Fruit fly (Drosophila melanogaster) whole organism, embryonic: ENCODE measurements around the gene trk.
A peak's percentile ranks its signal among the peaks of the same experiment; 100 is the strongest.

Experiments
- Atf3 ChIP-seq: fragments of 200-800 bp; sonication (Bioruptor generic); optimal IDR thresholded peaks from 3 replicates; lab custom pipeline; 2016; ENCODE audit warnings: missing biosample characterization, missing genetic modification characterization
- Awh ChIP-seq: fragments of 200-800 bp; sonication (Bioruptor generic); IDR thresholded peaks from 2 replicates; pipeline ENCODE4, ENCODE4 v1.3.6; 2022; ENCODE audit warnings: missing biosample characterization, missing genetic modification characterization
- BEAF-32 ChIP-seq: fragments of 200-800 bp; sonication (Bioruptor generic); optimal IDR thresholded peaks from 3 replicates; lab custom pipeline; 2017; ENCODE audit warnings: missing biosample characterization, missing genetic modification characterization, mild to moderate bottlenecking, moderate library complexity, missing genetic modification reagents
- CG1024 ChIP-seq: fragments of 200-800 bp; sonication (Bioruptor generic); IDR thresholded peaks from 2 replicates; pipeline ENCODE4 v1.3.6; 2022; ENCODE audit warnings: missing biosample characterization, missing genetic modification characterization
- CG11398 ChIP-seq: fragments of 200-800 bp; sonication (Bioruptor generic); optimal IDR thresholded peaks from 2 replicates; lab custom pipeline; 2016; ENCODE audit warnings: missing biosample characterization, missing genetic modification characterization
- CG12104 ChIP-seq: fragments of 200-800 bp; sonication (Bioruptor generic); optimal IDR thresholded peaks from 3 replicates; lab custom pipeline; 2016; ENCODE audit warnings: missing biosample characterization, missing genetic modification characterization
- CG13287 ChIP-seq: fragments of 200-800 bp; sonication (Bioruptor generic); IDR thresholded peaks from 2 replicates; pipeline ENCODE4 v1.3.6; 2022; ENCODE audit warnings: missing biosample characterization, missing genetic modification characterization; ENCODE audit not compliant: partially characterized antibody
- CG14710 ChIP-seq: fragments of 200-800 bp; sonication (Bioruptor generic); optimal IDR thresholded peaks from 3 replicates; lab custom pipeline; 2019; ENCODE audit warnings: missing biosample characterization, mild to moderate bottlenecking, missing genetic modification characterization, moderate library complexity
- CG14965 ChIP-seq: fragments of 200-800 bp; sonication (Bioruptor generic); optimal IDR thresholded peaks from 2 replicates; lab custom pipeline; 2016; ENCODE audit warnings: missing biosample characterization, missing genetic modification characterization, borderline replicate concordance
- CG15601 ChIP-seq: fragments of 200-800 bp; sonication (Bioruptor generic); optimal IDR thresholded peaks from 3 replicates; lab custom pipeline; 2019; ENCODE audit warnings: missing biosample characterization, mild to moderate bottlenecking, missing genetic modification characterization, moderate library complexity
- CG16863 ChIP-seq: fragments of 200-800 bp; sonication (Bioruptor generic); optimal IDR thresholded peaks from 3 replicates; lab custom pipeline; 2016; ENCODE audit warnings: missing biosample characterization, missing genetic modification characterization
- CG17385 ChIP-seq: fragments of 200-800 bp; sonication (Bioruptor generic); optimal IDR thresholded peaks from 3 replicates; lab custom pipeline; 2018; ENCODE audit warnings: missing biosample characterization, mild to moderate bottlenecking, missing genetic modification characterization
- CG32767 ChIP-seq: fragments of 200-800 bp; sonication (Bioruptor generic); IDR thresholded peaks from 2 replicates; pipeline ENCODE4 v1.3.6; 2022; ENCODE audit warnings: missing biosample characterization, missing genetic modification characterization
- CG4730 ChIP-seq: fragments of 200-800 bp; sonication (Bioruptor generic); IDR thresholded peaks from 2 replicates; pipeline ENCODE4 v1.3.6; 2022; ENCODE audit warnings: missing biosample characterization, missing genetic modification characterization
- CG6175 ChIP-seq: fragments of 200-800 bp; sonication (Bioruptor generic); IDR thresholded peaks from 3 replicates; pipeline ENCODE4 v1.3.6; 2022; ENCODE audit warnings: missing biosample characterization, missing genetic modification characterization
- CG6813 ChIP-seq: fragments of 200-800 bp; sonication (Bioruptor generic); optimal IDR thresholded peaks from 2 replicates; lab custom pipeline; 2017; ENCODE audit warnings: missing biosample characterization, missing genetic modification characterization, mild to moderate bottlenecking, moderate library complexity, missing genetic modification reagents
- CG8478 ChIP-seq: fragments of >200 bp; optimal IDR thresholded peaks from 2 replicates; lab custom pipeline; 2018
- CG9215 ChIP-seq: fragments of 200-800 bp; sonication (Bioruptor generic); IDR thresholded peaks from 2 replicates; pipeline ENCODE4 v1.3.6; 2022; ENCODE audit warnings: missing biosample characterization, missing genetic modification characterization
- CG9727 ChIP-seq: fragments of 200-800 bp; sonication (Bioruptor generic); optimal IDR thresholded peaks from 3 replicates; lab custom pipeline; 2017; ENCODE audit warnings: missing biosample characterization, mild to moderate bottlenecking, missing genetic modification characterization
- CkIIα-i1 ChIP-seq: fragments of 200-800 bp; sonication (Bioruptor generic); IDR thresholded peaks from 2 replicates; pipeline ENCODE4 v1.3.6; 2022; ENCODE audit warnings: missing biosample characterization, missing genetic modification characterization
- CoRest ChIP-seq: fragments of 200-800 bp; sonication (Bioruptor generic); optimal IDR thresholded peaks from 3 replicates; lab custom pipeline; 2018; ENCODE audit warnings: missing biosample characterization, mild to moderate bottlenecking, missing genetic modification characterization, moderate library complexity
- E2f1 ChIP-seq: fragments of 200-800 bp; sonication (Bioruptor generic); IDR thresholded peaks from 2 replicates; pipeline ENCODE4 v1.3.6; 2022; ENCODE audit warnings: missing biosample characterization, missing genetic modification characterization
- E2f2 ChIP-seq: fragments of 200-800 bp; sonication (Bioruptor generic); IDR thresholded peaks from 2 replicates; pipeline ENCODE4 v1.3.6; 2022; ENCODE audit warnings: missing biosample characterization, missing genetic modification characterization
- HLH3B ChIP-seq: fragments of 200-800 bp; sonication (Bioruptor generic); IDR thresholded peaks from 2 replicates; pipeline ENCODE4 v1.3.6; 2022; ENCODE audit warnings: missing biosample characterization, missing genetic modification characterization
- HLH4C ChIP-seq: fragments of 200-800 bp; sonication (Bioruptor generic); IDR thresholded peaks from 3 replicates; pipeline ENCODE4 v1.3.6; 2022; ENCODE audit warnings: missing biosample characterization, missing genetic modification characterization; ENCODE audit not compliant: partially characterized antibody
- NC2α ChIP-seq: fragments of 200-800 bp; sonication (Bioruptor generic); optimal IDR thresholded peaks from 2 replicates; lab custom pipeline; 2016; ENCODE audit warnings: missing biosample characterization, missing genetic modification characterization
- Ravus ChIP-seq: fragments of 200-800 bp; sonication (Bioruptor generic); IDR thresholded peaks from 2 replicates; pipeline ENCODE4 v1.3.6; 2022; ENCODE audit warnings: missing biosample characterization, missing genetic modification characterization
- Trl ChIP-seq, 3 experiments: fragments of >200 bp in 2 of 3; fragments of 200-800 bp in 1 of 3; sonication (Bioruptor generic) in 1 of 3; optimal IDR thresholded peaks; 2 replicates in 1 of 3; 3 replicates in 2 of 3; lab custom pipeline; 2016 to 2017; ENCODE audit warnings: missing biosample characterization in 1 of 3, missing genetic modification characterization in 1 of 3
- az2 ChIP-seq: fragments of 200-800 bp; sonication (Bioruptor generic); optimal IDR thresholded peaks from 3 replicates; lab custom pipeline; 2016; ENCODE audit warnings: missing biosample characterization, missing genetic modification characterization
- bcd ChIP-seq: fragments of 200-800 bp; sonication (Bioruptor generic); optimal IDR thresholded peaks from 2 replicates; lab custom pipeline; 2017; ENCODE audit warnings: missing biosample characterization, mild to moderate bottlenecking, missing genetic modification characterization
- chn ChIP-seq: fragments of 200-800 bp; sonication (Bioruptor generic); optimal IDR thresholded peaks from 2 replicates; lab custom pipeline; 2016; ENCODE audit warnings: missing biosample characterization, missing genetic modification characterization
- dysf ChIP-seq: fragments of 200-800 bp; sonication (Bioruptor generic); IDR thresholded peaks from 3 replicates; pipeline ENCODE4 v1.3.6; 2022; ENCODE audit warnings: missing biosample characterization, missing genetic modification characterization
- ems ChIP-seq: fragments of 200-800 bp; sonication (Bioruptor generic); optimal IDR thresholded peaks from 3 replicates; lab custom pipeline; 2016; ENCODE audit warnings: missing biosample characterization, missing genetic modification characterization
- fd96Cb ChIP-seq: fragments of 200-800 bp; sonication (Bioruptor generic); optimal IDR thresholded peaks from 2 replicates; lab custom pipeline; 2018; ENCODE audit warnings: missing biosample characterization, mild to moderate bottlenecking, missing genetic modification characterization, moderate library complexity
- gem ChIP-seq: fragments of 200-800 bp; sonication (Bioruptor generic); optimal IDR thresholded peaks from 2 replicates; lab custom pipeline; 2019; ENCODE audit warnings: missing biosample characterization, mild to moderate bottlenecking, missing genetic modification characterization, moderate library complexity
- h ChIP-seq: fragments of >200 bp; optimal IDR thresholded peaks from 2 replicates; lab custom pipeline; 2017
- inv ChIP-seq: fragments of 200-800 bp; sonication (Bioruptor generic); IDR thresholded peaks from 2 replicates; pipeline ENCODE4 v1.3.6; 2022; ENCODE audit warnings: missing biosample characterization, missing genetic modification characterization; ENCODE audit not compliant: partially characterized antibody
- jing ChIP-seq: fragments of 200-800 bp; sonication (Bioruptor generic); optimal IDR thresholded peaks from 2 replicates; lab custom pipeline; 2018; ENCODE audit warnings: missing biosample characterization, mild to moderate bottlenecking, missing genetic modification characterization
- knrl ChIP-seq: fragments of 200-800 bp; sonication (Bioruptor generic); IDR thresholded peaks from 3 replicates; pipeline ENCODE4 v1.3.6; 2022; ENCODE audit warnings: missing biosample characterization, missing genetic modification characterization; ENCODE audit not compliant: partially characterized antibody
- lilli ChIP-seq: fragments of 200-800 bp; sonication (Bioruptor generic); optimal IDR thresholded peaks from 3 replicates; lab custom pipeline; 2016; ENCODE audit warnings: missing biosample characterization, missing genetic modification characterization
- nom ChIP-seq: fragments of 200-800 bp; sonication (Bioruptor generic); optimal IDR thresholded peaks from 2 replicates; lab custom pipeline; 2017; ENCODE audit warnings: missing biosample characterization, missing genetic modification characterization, mild to moderate bottlenecking, moderate library complexity, missing genetic modification reagents
- oc ChIP-seq: fragments of 200-800 bp; sonication (Bioruptor generic); optimal IDR thresholded peaks from 2 replicates; lab custom pipeline; 2018; ENCODE audit warnings: missing biosample characterization, mild to moderate bottlenecking, missing genetic modification characterization, moderate library complexity
- pb ChIP-seq: fragments of 200-800 bp; sonication (Bioruptor generic); optimal IDR thresholded peaks from 3 replicates; lab custom pipeline; 2016; ENCODE audit warnings: missing biosample characterization, missing genetic modification characterization
- pho ChIP-seq: fragments of 200-800 bp; sonication (Bioruptor generic); optimal IDR thresholded peaks from 2 replicates; lab custom pipeline; 2016; ENCODE audit warnings: missing biosample characterization, missing genetic modification characterization
- psq ChIP-seq: fragments of 200-800 bp; sonication (Bioruptor generic); optimal IDR thresholded peaks from 2 replicates; lab custom pipeline; 2017; ENCODE audit warnings: missing biosample characterization, missing genetic modification characterization
- pzg ChIP-seq: fragments of 200-800 bp; sonication (Bioruptor generic); optimal IDR thresholded peaks from 3 replicates; lab custom pipeline; 2018; ENCODE audit warnings: missing biosample characterization, mild to moderate bottlenecking, missing genetic modification characterization, moderate library complexity
- sim ChIP-seq: fragments of 200-800 bp; sonication (Bioruptor generic); IDR thresholded peaks from 2 replicates; pipeline ENCODE4 v1.3.6; 2022; ENCODE audit warnings: missing biosample characterization, missing genetic modification characterization
- sima ChIP-seq: fragments of 200-800 bp; sonication (Bioruptor generic); optimal IDR thresholded peaks from 2 replicates; lab custom pipeline; 2016; ENCODE audit warnings: missing biosample characterization, missing genetic modification characterization
- slbo ChIP-seq: fragments of 200-800 bp; sonication (Bioruptor generic); IDR thresholded peaks from 2 replicates; pipeline ENCODE4 v1.3.6; 2022; ENCODE audit warnings: missing biosample characterization, missing genetic modification characterization
- tio ChIP-seq: fragments of 200-800 bp; sonication (Bioruptor generic); optimal IDR thresholded peaks from 2 replicates; lab custom pipeline; 2017; ENCODE audit warnings: missing biosample characterization, missing genetic modification characterization, inconsistent platforms
- zfh2 ChIP-seq: fragments of 200-800 bp; sonication (Bioruptor generic); optimal IDR thresholded peaks from 2 replicates; lab custom pipeline; 2016; ENCODE audit warnings: missing biosample characterization, missing genetic modification characterization

trk gene

dm6 chr2L:10310614-10311382 is 38.7 kb upstream of the trk start, which contains the start of gene Cdk5alpha (continued):
- TF ChIP-seq CG9215 (no peak), az2 (GFP tag; lab: Kevin White, UChicago) (no peak), NC2α (GFP tag; lab: Kevin White, UChicago) (no peak), CG11398 (GFP tag; lab: Kevin White, UChicago) (no peak), pzg (GFP tag; lab: Kevin White, UChicago) (peak; percentile 18), BEAF-32 (GFP tag; lab: Kevin White, UChicago) (no peak), CG6813 (GFP tag; lab: Kevin White, UChicago) (no peak), CG13287 (GFP tag; lab: Robert Waterston, UW) (peak; percentile 22; the same call in 1 of the 2 replicates), knrl (no peak), CG12104 (GFP tag; lab: Kevin White, UChicago) (no peak), pb (GFP tag; lab: Kevin White, UChicago) (no peak), ems (GFP tag; lab: Kevin White, UChicago) (peak; percentile 17), Atf3 (GFP tag; lab: Kevin White, UChicago) (no peak), psq (no peak), oc (no peak), CG9727 (GFP tag; lab: Kevin White, UChicago) (no peak), Trl (optimal IDR thresholded peaks at IDR 0.05; lab: Kevin White, UChicago) (no peak), Trl (GFP tag; optimal IDR thresholded peaks at IDR 0.05; lab: Kevin White, UChicago) (no peak), gem (tag; lab: Kevin White, UChicago) (no peak), nom (GFP tag; lab: Kevin White, UChicago) (no peak), bcd (GFP tag; lab: Kevin White, UChicago) (no peak), CG16863 (GFP tag; lab: Kevin White, UChicago) (no peak), CG6175 (GFP tag; lab: Robert Waterston, UW) (no peak), chn (GFP tag; lab: Kevin White, UChicago) (no peak), CG8478 (no peak), HLH4C (GFP tag; lab: Robert Waterston, UW) (no peak), HLH3B (GFP tag; lab: Robert Waterston, UW) (no peak), pho (GFP tag; lab: Kevin White, UChicago) (no peak), CG1024 (GFP tag; lab: Robert Waterston, UW) (no peak), Ravus (GFP tag; lab: Robert Waterston, UW) (no peak), CkIIα-i1 (GFP tag; lab: Robert Waterston, UW) (no peak), Awh (GFP tag; lab: Robert Waterston, UW) (no peak), CG32767 (GFP tag; lab: Robert Waterston, UW) (no peak), CG17385 (no peak), CG14710 (tag; lab: Kevin White, UChicago) (peak; percentile 5), dysf (GFP tag; lab: Robert Waterston, UW) (no peak), lilli (GFP tag; lab: Kevin White, UChicago) (peak; percentile 24), fd96Cb (tag; lab: Kevin White, UChicago) (no peak), tio (GFP tag; lab: Kevin White, UChicago) (no peak), CG4730 (no peak), slbo (no peak), E2f1 (GFP tag; lab: Robert Waterston, UW) (no peak), jing (GFP tag; lab: Kevin White, UChicago) (no peak), E2f2 (no peak), zfh2 (GFP tag; lab: Kevin White, UChicago) (no peak), sim (GFP tag; lab: Robert Waterston, UW) (no peak), inv (GFP tag; lab: Robert Waterston, UW) (no peak), CG15601 (tag; lab: Kevin White, UChicago) (peak; percentile 26), h (lab: Kevin White, UChicago) (no peak), sima (GFP tag; lab: Kevin White, UChicago) (no peak), CG14965 (GFP tag; lab: Kevin White, UChicago) (no peak), CoRest (no peak)
